Worm (Caenorhabditis elegans): ENCODE measurements around the gene F09E5.14.
A peak's percentile ranks its signal among the peaks of the same experiment; 100 is the strongest.

Gene F09E5.14

ce11 chrII:5332345-5333124 is 12.1 kb downstream of the F09E5.14 start:
- TF ChIP-seq ztf-4 (tag; optimal IDR thresholded peaks at IDR 0.05) (no peak), unc-62 (GFP tag; optimal IDR thresholded peaks at IDR 0.05) (no peak), jun-1 (tag; optimal IDR thresholded peaks at IDR 0.05) (peak; percentile 12), elt-2 (tag; optimal IDR thresholded peaks at IDR 0.05) (peak; percentile 74), elt-3 (tag; optimal IDR thresholded peaks at IDR 0.05) (no peak), fos-1 (tag; optimal IDR thresholded peaks at IDR 0.05) (no peak), snpc-4 (tag; optimal IDR thresholded peaks at IDR 0.05) (no peak), lin-39 (tag; optimal IDR thresholded peaks at IDR 0.05) (no peak), skn-1 (tag; optimal IDR thresholded peaks at IDR 0.05) (no peak), fkh-4 (tag; optimal IDR thresholded peaks at IDR 0.05; ENCODE audit: borderline replicate concordance) (no peak), sox-4 (tag; optimal IDR thresholded peaks at IDR 0.05) (no peak), pax-3 (tag; optimal IDR thresholded peaks at IDR 0.05) (no peak), mdl-1 (tag; optimal IDR thresholded peaks at IDR 0.05) (no peak)

DNA sequence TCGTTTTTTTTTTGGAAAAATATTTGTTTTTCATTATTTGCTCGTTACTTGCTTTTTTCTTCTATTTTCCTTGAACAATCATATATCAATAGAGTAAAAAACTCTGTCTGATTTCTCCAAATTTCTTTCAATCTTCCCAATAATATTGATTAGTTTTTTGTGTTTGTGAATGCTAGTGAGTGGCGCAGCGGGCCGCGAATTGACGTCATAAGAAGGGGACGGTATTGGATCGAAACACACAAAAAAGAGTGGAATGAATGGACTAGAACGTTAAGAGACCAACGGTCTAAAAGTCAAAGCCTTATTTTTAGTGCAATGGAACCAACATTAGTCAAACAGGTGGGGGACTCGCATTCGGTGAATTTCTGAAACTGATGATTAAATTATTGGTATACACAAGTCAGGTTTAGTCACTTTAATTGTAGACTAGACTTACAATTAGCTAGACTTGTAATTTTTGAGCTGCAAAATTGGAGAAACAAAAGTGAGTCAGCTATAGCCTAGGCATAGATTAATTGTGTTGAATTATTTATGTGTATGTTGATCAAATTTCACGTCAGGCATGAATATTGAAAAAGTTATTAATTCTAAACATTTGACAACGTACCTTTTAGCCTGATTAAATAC is 12.9 kb downstream of the F09E5.14 start:
- TF ChIP-seq snu-23 (GFP tag; optimal IDR thresholded peaks at IDR 0.05) (no peak), nhr-71 (tag; optimal IDR thresholded peaks at IDR 0.05) (peak; percentile 29), nhr-47 (tag; optimal IDR thresholded peaks at IDR 0.05) (peak; percentile 15), lin-35 (GFP tag; optimal IDR thresholded peaks at IDR 0.05) (no peak), nhr-90 (tag; optimal IDR thresholded peaks at IDR 0.05; ENCODE audit: poor library complexity) (no peak), blmp-1 (tag; optimal IDR thresholded peaks at IDR 0.05) (peak; percentile 61), lin-14 (GFP tag; optimal IDR thresholded peaks at IDR 0.05) (peak; percentile 14), nhr-77 (tag; optimal IDR thresholded peaks at IDR 0.05) (peak; percentile 10), fos-1 (tag; optimal IDR thresholded peaks at IDR 0.05) (peak; percentile 3), C04F5.9 (tag; optimal IDR thresholded peaks at IDR 0.05) (no peak), mep-1 (tag; optimal IDR thresholded peaks at IDR 0.05) (peak; percentile 36), fkh-8 (tag; optimal IDR thresholded peaks at IDR 0.05) (peak; percentile 23)

DNA sequence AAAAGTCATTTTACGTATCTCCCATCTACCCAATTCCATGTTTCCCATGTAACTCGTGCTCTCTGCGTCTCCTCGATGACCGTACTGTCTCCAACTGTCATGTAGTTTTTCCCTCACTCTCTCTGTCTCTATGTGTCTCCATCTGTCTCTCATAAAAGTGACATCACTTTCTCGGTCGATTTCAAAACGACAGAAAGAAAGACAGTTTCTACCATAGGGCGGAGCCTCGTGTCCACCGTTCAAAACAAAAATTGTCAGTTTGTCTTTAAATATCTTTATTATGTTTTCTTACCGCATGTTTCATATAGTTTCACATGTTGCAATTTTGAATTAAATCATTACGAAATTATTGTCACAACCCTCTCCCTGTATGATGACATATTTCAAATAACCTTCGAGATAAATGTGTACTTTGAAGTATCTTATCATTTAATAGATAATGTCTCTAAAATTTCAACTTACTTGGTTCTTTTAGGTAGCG is 14.4 kb downstream of the F09E5.14 start:
- TF ChIP-seq pag-3 (tag; optimal IDR thresholded peaks at IDR 0.05; ENCODE audit: borderline replicate concordance, insufficient read depth), result no peak
- no peak for TF ChIP-seq Y116A8C.19 (tag; optimal IDR thresholded peaks at IDR 0.05; ENCODE audit: borderline replicate concordance)
- TF ChIP-seq xbp-1 (tag; optimal IDR thresholded peaks at IDR 0.05), result peak; percentile 65
- peak; percentile 82 for TF ChIP-seq nhr-19 (GFP tag; conservative IDR thresholded peaks at IDR 0.05)
- no peak for TF ChIP-seq ceh-63 (GFP tag; optimal IDR thresholded peaks at IDR 0.05)
- TF ChIP-seq nhr-11 (tag; optimal IDR thresholded peaks at IDR 0.05), result peak; percentile 83
- TF ChIP-seq fos-1 (tag; optimal IDR thresholded peaks at IDR 0.05), result peak; percentile 82
- TF ChIP-seq ztf-4 (tag; optimal IDR thresholded peaks at IDR 0.05), result peak; percentile 53
- no peak for TF ChIP-seq unc-98 (GFP tag; IDR thresholded peaks at IDR 0.05)
- peak; percentile 49 for TF ChIP-seq fkh-8 (tag; optimal IDR thresholded peaks at IDR 0.05)
- no peak for TF ChIP-seq hpl-2 (GFP tag; optimal IDR thresholded peaks at IDR 0.05)
- no peak for TF ChIP-seq unc-130 (tag; optimal IDR thresholded peaks at IDR 0.05)
- TF ChIP-seq lin-15B (tag; optimal IDR thresholded peaks at IDR 0.05), result no peak
- TF ChIP-seq ceh-82 (tag; optimal IDR thresholded peaks at IDR 0.05), result peak in 2 of 3 experiments; percentile 40 to 55
- TF ChIP-seq unc-62 (GFP tag; optimal IDR thresholded peaks at IDR 0.05), result no peak
- no peak for TF ChIP-seq nhr-28 (tag; optimal IDR thresholded peaks at IDR 0.05)
- no peak for TF ChIP-seq pqm-1 (tag; optimal IDR thresholded peaks at IDR 0.05)
- TF ChIP-seq nhr-90 (tag; optimal IDR thresholded peaks at IDR 0.05; ENCODE audit: poor library complexity), result peak; percentile 85
- peak; percentile 56 for TF ChIP-seq pax-3 (tag; optimal IDR thresholded peaks at IDR 0.05)
- TF ChIP-seq nhr-85 (tag), result peak; percentile 100
- TF ChIP-seq skn-1 (tag; optimal IDR thresholded peaks at IDR 0.05), result peak; percentile 78
- no peak for TF ChIP-seq ceh-90 (tag; optimal IDR thresholded peaks at IDR 0.05)
- no peak for TF ChIP-seq aly-2 (tag; optimal IDR thresholded peaks at IDR 0.05)
- TF ChIP-seq hlh-4 (tag; optimal IDR thresholded peaks at IDR 0.05), result no peak
- peak; percentile 85 for TF ChIP-seq mep-1 (tag; optimal IDR thresholded peaks at IDR 0.05)
- peak; percentile 75 for TF ChIP-seq nhr-237 (tag; optimal IDR thresholded peaks at IDR 0.05)
- peak; percentile 57 for TF ChIP-seq unc-86 (tag; optimal IDR thresholded peaks at IDR 0.05)
- TF ChIP-seq ets-5 (GFP tag; IDR thresholded peaks at IDR 0.05), result no peak
- no peak for TF ChIP-seq F16B12.6 (tag; optimal IDR thresholded peaks at IDR 0.05)
- TF ChIP-seq sptf-1 (tag; optimal IDR thresholded peaks at IDR 0.05), result no peak
- peak; percentile 83 for TF ChIP-seq nhr-47 (tag; optimal IDR thresholded peaks at IDR 0.05)
- no peak for TF ChIP-seq unc-30 (tag; optimal IDR thresholded peaks at IDR 0.05)
